Worm (Caenorhabditis elegans) whole organism, L4/young adult: Measurements from ENCODE around the gene AC3.5.
A peak's percentile ranks its signal among the peaks of the same experiment; 100 is the strongest.

Source experiments
- dao-5 ChIP-seq: sonication (generic microtip); optimal IDR thresholded peaks from 2 replicates; lab custom pipeline; 2016; ENCODE audit warnings: missing genotype, missing genetic modification characterization, moderate library complexity, missing compliant biosample characterization
- him-1 ChIP-seq: sonication (generic microtip); optimal IDR thresholded peaks from 2 replicates; lab custom pipeline; 2016; ENCODE audit warnings: missing genotype, missing genetic modification reagents, missing genetic modification characterization, missing compliant biosample characterization

ce11 chrV:10355773-10356335 lies 32.5 kb upstream of the AC3.5 start, which contains the start of gene sluh-7:
- TF ChIP-seq him-1 (tag; lab: Kevin White, UChicago) = peak; percentile 32
- TF ChIP-seq dao-5 (tag; lab: Kevin White, UChicago) = no peak
